Fruit fly (Drosophila melanogaster) whole organism, pupa: ENCODE data around the gene Lasp.

ENCODE experiments used
- CG13204 ChIP-seq: fragments of 200-800 bp; sonication (Bioruptor generic); optimal IDR thresholded peaks from 2 replicates; lab custom pipeline; 2018; ENCODE audit warnings: missing biosample characterization, mild to moderate bottlenecking, missing genetic modification characterization, moderate library complexity
- CG15710 ChIP-seq: fragments of 200-800 bp; sonication (Bioruptor generic); optimal IDR thresholded peaks from 2 replicates; lab custom pipeline; 2018; ENCODE audit warnings: missing biosample characterization, mild to moderate bottlenecking, missing genetic modification characterization, moderate library complexity
- CG17806 ChIP-seq: fragments of 200-800 bp; sonication (Bioruptor generic); optimal IDR thresholded peaks from 2 replicates; lab custom pipeline; 2018; ENCODE audit warnings: missing biosample characterization, mild to moderate bottlenecking, missing genetic modification characterization, moderate library complexity
- CG32121 ChIP-seq: fragments of 200-800 bp; sonication (Bioruptor generic); IDR thresholded peaks from 2 replicates; pipeline ENCODE4 v1.3.6; 2022; ENCODE audit warnings: missing biosample characterization, missing genetic modification characterization
- CG4496 ChIP-seq: fragments of 200-800 bp; sonication (Bioruptor generic); IDR thresholded peaks from 3 replicates; pipeline ENCODE4 v1.3.6; 2022; ENCODE audit warnings: missing biosample characterization, missing genetic modification characterization
- CG8159 ChIP-seq: fragments of 200-800 bp; sonication (Bioruptor generic); optimal IDR thresholded peaks from 3 replicates; lab custom pipeline; 2018; ENCODE audit warnings: missing biosample characterization, mild to moderate bottlenecking, missing genetic modification characterization, moderate library complexity
- Ets98B ChIP-seq: fragments of 200-800 bp; sonication (Bioruptor generic); IDR thresholded peaks from 2 replicates; pipeline ENCODE4 v1.3.6; 2022; ENCODE audit warnings: missing biosample characterization, missing genetic modification characterization
- Pif1B ChIP-seq: fragments of 200-800 bp; sonication (Bioruptor generic); optimal IDR thresholded peaks from 3 replicates; lab custom pipeline; 2016; ENCODE audit warnings: missing biosample characterization, missing genetic modification characterization
- fd96Ca ChIP-seq: fragments of 200-800 bp; sonication (Bioruptor generic); IDR thresholded peaks from 3 replicates; pipeline ENCODE4 v1.3.6; 2022; ENCODE audit warnings: missing biosample characterization, missing genetic modification characterization
- rn ChIP-seq: fragments of 200-800 bp; sonication (Bioruptor generic); IDR thresholded peaks from 2 replicates; pipeline ENCODE4 v1.3.6; 2022; ENCODE audit warnings: missing biosample characterization, missing genetic modification characterization

DNA sequence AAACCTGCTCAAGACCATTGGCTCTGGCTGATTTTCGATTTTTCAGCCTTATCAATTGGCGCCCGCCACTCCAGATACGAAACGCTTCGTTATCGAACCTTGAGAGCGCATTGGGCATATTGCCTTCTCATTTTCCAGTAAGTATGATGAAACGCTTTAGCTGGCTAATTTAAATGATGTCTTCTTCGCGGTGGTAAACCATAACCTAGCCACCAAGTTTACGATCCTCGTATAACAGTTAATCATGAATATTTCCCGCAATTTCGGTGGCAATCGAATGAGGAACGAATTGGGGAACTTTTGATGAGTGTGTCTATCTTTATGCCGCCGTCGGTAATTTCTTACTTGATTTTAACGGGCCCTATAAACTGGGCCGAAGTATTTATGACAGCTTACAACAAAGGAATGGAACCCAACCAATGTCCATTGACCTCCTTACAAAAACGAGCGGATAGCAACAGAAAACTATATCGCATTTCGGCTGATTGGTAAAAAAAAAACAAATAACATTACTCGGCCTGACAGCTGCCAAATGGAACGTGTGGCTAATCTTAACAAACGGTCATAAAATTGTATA lies 45.0 kb downstream of the Lasp start:
- no peak for TF ChIP-seq CG13204
- TF ChIP-seq CG4496 (GFP tag; lab: Robert Waterston, UW) = no peak
- no peak for TF ChIP-seq fd96Ca
- TF ChIP-seq CG17806 (tag; lab: Kevin White, UChicago) = no peak
- no peak for TF ChIP-seq Pif1B (GFP tag; lab: Kevin White, UChicago)
- no peak for TF ChIP-seq CG8159 (tag; lab: Kevin White, UChicago)
- no peak for TF ChIP-seq rn (GFP tag; lab: Robert Waterston, UW)
- TF ChIP-seq Ets98B (GFP tag; lab: Robert Waterston, UW) = no peak
- TF ChIP-seq CG32121 (GFP tag; lab: Robert Waterston, UW) = no peak
- no peak for TF ChIP-seq CG15710 (tag; lab: Kevin White, UChicago)
